Worm (Caenorhabditis elegans) whole organism, L4 larva: Measurements from ENCODE around the gene gid-2.

ENCODE experiments used
- ceh-28 ChIP-seq: fragments of 150-350 bp; optimal IDR thresholded peaks from 2 replicates; lab custom pipeline; 2014; ENCODE audit warnings: missing biosample characterization, missing genetic modification reagents, missing genetic modification characterization
- fkh-10 ChIP-seq: fragments of 150-350 bp; optimal IDR thresholded peaks from 2 replicates; lab custom pipeline; 2014; ENCODE audit warnings: missing biosample characterization, missing genetic modification reagents, missing genetic modification characterization
- mep-1 ChIP-seq: fragments of 150-350 bp; sonication (generic microtip); optimal IDR thresholded peaks from 3 replicates; lab custom pipeline; 2014; ENCODE audit warnings: missing biosample characterization, missing genetic modification characterization
- nhr-11 ChIP-seq: fragments of 150-350 bp; optimal IDR thresholded peaks from 2 replicates; lab custom pipeline; 2014; ENCODE audit warnings: missing biosample characterization, missing genetic modification characterization
- nhr-28 ChIP-seq: fragments of 150-350 bp; optimal IDR thresholded peaks from 2 replicates; lab custom pipeline; 2014; ENCODE audit warnings: missing biosample characterization, missing genetic modification characterization
- sdz-12 ChIP-seq: fragments of 200-800 bp; sonication (Bioruptor generic); optimal IDR thresholded peaks from 2 replicates; lab custom pipeline; 2018; ENCODE audit warnings: mild to moderate bottlenecking, missing genetic modification characterization, missing compliant biosample characterization

DNA sequence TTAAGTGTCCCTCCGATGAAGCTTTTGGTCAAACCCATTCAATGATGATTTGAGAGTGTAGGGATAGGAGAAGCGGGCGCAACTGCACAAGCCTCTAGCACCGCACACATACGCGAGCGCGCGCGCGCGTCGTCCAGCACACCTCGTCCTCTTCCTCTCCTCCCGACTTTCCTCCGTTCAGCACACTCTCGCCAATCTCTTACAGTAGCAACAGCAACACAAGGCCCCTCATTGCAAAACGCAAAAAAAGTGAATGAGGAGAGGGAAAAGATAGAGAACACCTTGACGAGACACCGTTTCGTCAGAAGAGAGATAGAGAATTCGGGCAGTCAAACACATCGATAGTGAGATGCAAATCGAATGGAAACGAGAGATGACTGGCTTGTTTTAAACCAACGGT, 6.3 kb downstream of the gid-2 start:
- TF ChIP-seq nhr-28 (peak; percentile 79), fkh-10 (GFP tag; lab: Kevin White, UChicago) (no peak), ceh-28 (no peak), sdz-12 (no peak), mep-1 (tag; lab: Kevin White, UChicago) (peak; percentile 83), nhr-11 (peak; percentile 1)
